Worm (Caenorhabditis elegans) whole organism, L1 larva: Measurements from ENCODE around the gene set-8.
A peak's percentile ranks its signal among the peaks of the same experiment; 100 is the strongest.

ENCODE experiments used
- C04F5.9 ChIP-seq: sonication (generic microtip); optimal IDR thresholded peaks from 2 replicates; lab custom pipeline; 2016; ENCODE audit warnings: missing genetic modification characterization, missing compliant biosample characterization
- C16A3.4 ChIP-seq: fragments of 150-350 bp; optimal IDR thresholded peaks from 2 replicates; lab custom pipeline; 2014; ENCODE audit warnings: missing biosample characterization, missing genetic modification characterization
- aly-2 ChIP-seq: fragments of 150-350 bp; optimal IDR thresholded peaks from 2 replicates; lab custom pipeline; 2014; ENCODE audit warnings: missing biosample characterization, missing genetic modification characterization
- ama-1 ChIP-seq: fragments of 150-350 bp; optimal IDR thresholded peaks from 2 replicates; lab custom pipeline; 2014
- blmp-1 ChIP-seq: fragments of 150-350 bp; optimal IDR thresholded peaks from 2 replicates; lab custom pipeline; 2014; ENCODE audit warnings: missing biosample characterization, missing genetic modification characterization
- ceh-8 ChIP-seq: fragments of 200-800 bp; sonication (Bioruptor generic); optimal IDR thresholded peaks from 2 replicates; lab custom pipeline; 2018; ENCODE audit warnings: mild to moderate bottlenecking, missing genetic modification characterization, moderate library complexity, missing compliant biosample characterization
- ceh-90 ChIP-seq: sonication (generic microtip); optimal IDR thresholded peaks from 2 replicates; lab custom pipeline; 2016; ENCODE audit warnings: missing genetic modification characterization, missing compliant biosample characterization
- ces-1 ChIP-seq: fragments of 150-350 bp; optimal IDR thresholded peaks from 2 replicates; lab custom pipeline; 2014; ENCODE audit warnings: missing biosample characterization, missing genetic modification reagents, missing genetic modification characterization
- efl-1 ChIP-seq, 4 experiments: fragments of 150-350 bp; optimal IDR thresholded peaks in 3 of 4; peaks in 1 of 4; 1 replicate in 1 of 4; 2 replicates in 3 of 4; lab custom pipeline; 2014; ENCODE audit warnings: missing biosample characterization in 2 of 4, missing genetic modification characterization in 2 of 4, missing genetic modification reagents in 2 of 4
- elt-3 ChIP-seq, 6 experiments: fragments of 150-350 bp in 1 of 6; sonication (generic microtip); optimal IDR thresholded peaks; 2 replicates each; lab custom pipeline; 2017 to 2018; ENCODE audit warnings: missing biosample characterization in 6 of 6, missing genetic modification characterization in 6 of 6, inconsistent platforms in 1 of 6
- fkh-10 ChIP-seq: sonication (generic microtip); optimal IDR thresholded peaks from 2 replicates; lab custom pipeline; 2017; ENCODE audit warnings: missing biosample characterization, missing genetic modification reagents, missing genetic modification characterization
- fkh-8 ChIP-seq: sonication (generic microtip); optimal IDR thresholded peaks from 2 replicates; lab custom pipeline; 2016; ENCODE audit warnings: mild to moderate bottlenecking, missing genetic modification characterization, missing compliant biosample characterization
- irx-1 ChIP-seq: sonication (generic microtip); optimal IDR thresholded peaks from 2 replicates; lab custom pipeline; 2016; ENCODE audit warnings: missing genetic modification characterization, missing compliant biosample characterization
- jun-1 ChIP-seq: fragments of 150-350 bp; optimal IDR thresholded peaks from 2 replicates; lab custom pipeline; 2014; ENCODE audit warnings: missing biosample characterization, missing genetic modification reagents, missing genetic modification characterization
- lin-13 ChIP-seq: fragments of 150-350 bp; optimal IDR thresholded peaks from 2 replicates; lab custom pipeline; 2014; ENCODE audit warnings: missing biosample characterization, missing genetic modification reagents, missing genetic modification characterization
- lin-14 ChIP-seq: fragments of 200-800 bp; sonication (Bioruptor generic); optimal IDR thresholded peaks from 2 replicates; lab custom pipeline; 2018; ENCODE audit warnings: mild to moderate bottlenecking, missing genetic modification characterization, moderate library complexity, missing compliant biosample characterization
- mef-2 ChIP-seq: fragments of 150-350 bp; optimal IDR thresholded peaks from 2 replicates; lab custom pipeline; 2014; ENCODE audit warnings: missing biosample characterization, missing genetic modification characterization
- nhr-20 ChIP-seq: sonication (generic microtip); optimal IDR thresholded peaks from 2 replicates; lab custom pipeline; 2016; ENCODE audit warnings: mild to moderate bottlenecking, missing genetic modification characterization, missing compliant biosample characterization
- nhr-237 ChIP-seq: fragments of 150-350 bp; optimal IDR thresholded peaks from 2 replicates; lab custom pipeline; 2014; ENCODE audit warnings: missing biosample characterization, missing genetic modification characterization
- nhr-71 ChIP-seq: sonication (generic microtip); optimal IDR thresholded peaks from 2 replicates; lab custom pipeline; 2016; ENCODE audit warnings: mild to moderate bottlenecking, missing genetic modification characterization, moderate library complexity, missing compliant biosample characterization
- nhr-77 ChIP-seq: fragments of 150-350 bp; optimal IDR thresholded peaks from 2 replicates; lab custom pipeline; 2014; ENCODE audit warnings: missing biosample characterization, missing genetic modification characterization
- swsn-7 ChIP-seq: sonication (generic microtip); optimal IDR thresholded peaks from 2 replicates; lab custom pipeline; 2016; ENCODE audit warnings: missing genetic modification characterization, missing compliant biosample characterization
- tbx-2 ChIP-seq: sonication (generic microtip); optimal IDR thresholded peaks from 2 replicates; lab custom pipeline; 2016; ENCODE audit warnings: missing genetic modification characterization, missing compliant biosample characterization
- unc-30 ChIP-seq: sonication (generic microtip); optimal IDR thresholded peaks from 2 replicates; lab custom pipeline; 2017; ENCODE audit warnings: missing biosample characterization, missing genetic modification characterization
- unc-62 ChIP-seq: fragments of 150-350 bp; optimal IDR thresholded peaks from 2 replicates; lab custom pipeline; 2014; ENCODE audit warnings: missing biosample characterization, missing genetic modification reagents, missing genetic modification characterization
- unc-98 ChIP-seq: fragments of 200-800 bp; sonication (Bioruptor generic); IDR thresholded peaks from 2 replicates; pipeline ENCODE4 v1.3.6; 2022; ENCODE audit warnings: missing genetic modification characterization, missing compliant biosample characterization
- vab-15 ChIP-seq: sonication (generic microtip); optimal IDR thresholded peaks from 2 replicates; lab custom pipeline; 2017; ENCODE audit warnings: missing genotype, mild to moderate bottlenecking, missing genetic modification characterization, missing compliant biosample characterization
- zip-4 ChIP-seq: fragments of 200-800 bp; sonication (Bioruptor generic); optimal IDR thresholded peaks from 2 replicates; lab custom pipeline; 2018; ENCODE audit warnings: mild to moderate bottlenecking, missing genetic modification characterization, moderate library complexity, missing compliant biosample characterization
- ztf-11 ChIP-seq, 2 experiments: sonication (generic microtip); optimal IDR thresholded peaks; 2 replicates each; lab custom pipeline; 2016 to 2017; ENCODE audit warnings: missing genetic modification characterization in 2 of 2, missing biosample characterization in 1 of 2, missing compliant biosample characterization in 1 of 2

Gene set-8

ce11 chrX:13462519-13462918 is 16.0 kb downstream of the set-8 start, which contains the start of gene F02D10.3 (continued):
- TF ChIP-seq zip-4 (GFP tag; lab: Kevin White, UChicago): no peak

DNA sequence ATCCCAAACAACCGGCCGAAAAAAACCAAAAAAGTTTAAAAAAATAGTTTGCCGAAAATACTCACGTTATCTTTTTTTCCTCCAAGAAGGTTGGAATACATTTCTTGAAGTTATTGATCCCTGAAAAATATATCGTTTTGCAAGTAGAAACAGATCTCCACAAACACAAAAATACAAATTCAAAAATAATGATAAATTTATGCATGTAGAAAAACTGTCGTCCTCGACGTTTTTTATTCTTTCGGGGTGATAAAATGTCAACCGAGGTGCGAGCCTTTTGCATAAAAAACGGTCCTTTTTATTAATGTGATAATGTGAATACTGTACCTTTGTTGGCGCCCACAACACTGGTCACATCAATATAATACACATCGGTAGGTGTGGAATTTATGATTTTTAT is 17.3 kb downstream of the set-8 start, which contains the start of gene F02D10.2:
Gene F02D10.2, minus strand, starts transcription at position 101 of the 400 bp plus-strand sequence.
- TF ChIP-seq C04F5.9 (tag; lab: Kevin White, UChicago) (no peak), irx-1 (tag; lab: Kevin White, UChicago) (no peak), fkh-10 (no peak), tbx-2 (no peak)

DNA sequence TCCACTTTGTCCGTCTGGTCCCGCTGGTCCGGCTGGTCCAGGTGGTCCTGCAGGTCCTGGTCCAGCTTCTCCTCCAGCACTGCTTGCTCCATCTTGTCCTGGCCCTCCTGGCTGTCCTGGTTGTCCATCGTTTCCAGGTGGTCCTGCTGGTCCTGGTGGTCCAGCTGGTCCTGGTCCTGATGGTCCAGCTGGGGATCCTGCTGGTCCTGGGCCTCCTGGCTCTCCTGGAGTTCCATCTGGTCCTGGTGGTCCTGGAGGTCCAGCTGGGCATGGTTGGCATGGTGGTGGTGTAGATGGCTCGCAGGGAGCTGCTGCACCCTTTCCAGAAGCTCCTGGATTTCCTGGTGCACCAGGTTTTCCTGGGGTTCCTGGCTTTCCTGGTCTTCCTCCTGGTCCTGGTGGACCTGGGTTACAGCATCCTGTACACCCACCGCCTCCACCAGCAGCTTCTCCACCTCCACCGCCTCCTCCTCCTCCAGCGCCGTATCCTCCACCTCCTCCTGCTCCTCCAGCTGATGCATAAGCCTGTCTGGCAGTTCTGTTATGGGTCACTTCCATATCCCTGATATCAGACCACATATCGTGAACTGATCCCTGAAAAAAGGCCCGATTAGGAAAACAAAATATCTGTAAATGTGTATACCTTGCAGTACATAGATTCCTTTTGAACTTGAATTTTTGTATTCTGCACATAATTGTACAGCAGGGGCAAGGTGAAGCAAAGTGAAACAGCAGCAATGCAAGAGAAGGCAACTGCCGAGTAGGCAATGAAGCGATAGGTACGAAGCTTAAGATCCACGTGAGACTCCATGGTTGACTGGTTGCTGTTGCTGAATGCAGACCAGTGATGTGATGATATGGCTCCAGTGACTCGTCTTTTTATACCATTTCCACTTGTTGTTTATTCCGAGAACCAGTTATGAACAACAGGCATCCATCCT is 20.7 kb downstream of the set-8 start, which contains the start of gene col-183:
Gene col-183, minus strand, starts transcription at position 839 of the 941 bp plus-strand sequence.
- TF ChIP-seq ceh-90 (tag; lab: Kevin White, UChicago) (no peak), ceh-8 (GFP tag; lab: Kevin White, UChicago) (peak; percentile 55), vab-15 (tag; lab: Kevin White, UChicago) (no peak), lin-14 (GFP tag; lab: Kevin White, UChicago) (no peak), nhr-77 (no peak), unc-62 (GFP tag; lab: Kevin White, UChicago) (no peak)

DNA sequence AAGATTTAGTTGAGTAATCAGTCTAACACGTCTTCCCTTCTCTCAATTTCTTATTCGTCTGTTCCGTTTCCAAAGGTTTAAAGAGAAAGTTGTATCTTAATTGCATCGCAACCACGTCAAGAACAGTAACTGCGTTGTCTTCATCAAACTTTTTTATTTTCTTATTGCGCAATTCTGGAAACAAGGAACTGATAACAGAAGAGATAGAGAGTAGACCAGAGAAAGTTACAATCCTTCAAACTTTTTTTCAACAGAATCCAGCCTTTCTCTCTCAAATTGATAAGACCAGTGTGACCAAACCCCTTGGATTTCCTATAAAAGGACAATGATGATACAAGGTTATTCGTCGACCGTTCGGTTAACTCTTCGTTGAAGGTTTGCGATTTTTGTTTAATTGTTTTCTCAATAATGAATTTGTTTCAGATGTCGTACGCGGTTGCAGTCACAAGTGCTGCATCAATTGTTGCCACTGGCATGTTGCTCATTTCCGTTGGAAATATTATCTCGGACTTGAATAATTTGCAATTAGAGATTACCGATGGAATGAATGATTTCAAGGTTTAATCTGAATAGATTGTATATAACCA is 22.6 kb downstream of the set-8 start, which contains the start of gene col-184:
Gene col-184, plus strand, starts transcription at position 409 of the 587 bp plus-strand sequence.
- peak in 1 of 6 experiments; percentile 42 for TF ChIP-seq elt-3 (tag; optimal IDR thresholded peaks at IDR 0.05; lab: Kevin White, UChicago)
- no peak for TF ChIP-seq ces-1 (GFP tag; lab: Kevin White, UChicago)
- no peak for TF ChIP-seq aly-2
- TF ChIP-seq swsn-7: no peak
- TF ChIP-seq mef-2: no peak
- TF ChIP-seq unc-62 (GFP tag; lab: Kevin White, UChicago): no peak
- no peak for TF ChIP-seq C16A3.4
- no peak for TF ChIP-seq nhr-20 (tag; lab: Kevin White, UChicago)
- no peak for TF ChIP-seq zip-4 (GFP tag; lab: Kevin White, UChicago)
- TF ChIP-seq unc-98 (GFP tag; lab: Robert Waterston, UW): no peak
- TF ChIP-seq ztf-11 (tag; optimal IDR thresholded peaks at IDR 0.05; lab: Kevin White, UChicago): no peak
- TF ChIP-seq blmp-1 (tag; lab: Kevin White, UChicago): peak; percentile 79
- TF ChIP-seq unc-30: no peak

- TF ChIP-seq fkh-8 (tag; lab: Kevin White, UChicago) (no peak), elt-3 (tag; optimal IDR thresholded peaks at IDR 0.05; lab: Kevin White, UChicago) (peak in 2 of 6 experiments; percentile 15), blmp-1 (tag; lab: Kevin White, UChicago) (peak; percentile 83), ama-1 (no peak)
Measured at ce11 chrX:13469907-13470647, 23.6 kb downstream of the set-8 start.

DNA sequence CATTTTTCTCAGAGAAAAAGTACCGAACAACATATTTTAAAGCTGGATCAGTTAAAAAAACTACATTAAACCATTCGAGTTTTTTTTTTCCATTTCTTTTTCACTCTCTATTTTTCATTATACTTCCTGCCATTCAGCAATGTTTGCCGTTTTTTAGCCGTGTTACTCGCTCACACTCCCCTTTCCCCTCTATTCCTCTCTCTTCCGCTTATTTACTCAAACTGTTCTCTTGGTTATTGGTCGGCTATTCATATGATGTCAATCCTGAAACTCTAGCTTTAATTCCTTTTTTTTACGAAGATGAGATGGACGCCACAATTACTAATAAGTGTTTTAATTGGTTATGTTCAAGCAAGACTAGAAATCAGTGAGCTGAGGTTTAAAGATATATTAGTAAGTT is 25.3 kb downstream of the set-8 start, which contains the start of gene tre-4:
Gene tre-4, plus strand, starts transcription at position 301 of the 400 bp plus-strand sequence.
- no peak for TF ChIP-seq efl-1 (optimal IDR thresholded peaks at IDR 0.05; lab: Kevin White, UChicago)
- peak in 1 of 2 experiments; percentile 45 for TF ChIP-seq efl-1 (GFP tag; optimal IDR thresholded peaks at IDR 0.05 in 1 of 2; lab: Kevin White, UChicago)
- no peak for TF ChIP-seq nhr-71 (tag; lab: Kevin White, UChicago)
- TF ChIP-seq jun-1 (tag; lab: Kevin White, UChicago): no peak
- no peak for TF ChIP-seq unc-30
- no peak for TF ChIP-seq ztf-11 (tag; optimal IDR thresholded peaks at IDR 0.05; lab: Kevin White, UChicago)
- TF ChIP-seq nhr-237 (tag; lab: Kevin White, UChicago): no peak
- no peak for TF ChIP-seq lin-13
- TF ChIP-seq, all 84 proteins: peak for 1
